Fruit fly (Drosophila melanogaster): ENCODE results near the gene vap.

DNA sequence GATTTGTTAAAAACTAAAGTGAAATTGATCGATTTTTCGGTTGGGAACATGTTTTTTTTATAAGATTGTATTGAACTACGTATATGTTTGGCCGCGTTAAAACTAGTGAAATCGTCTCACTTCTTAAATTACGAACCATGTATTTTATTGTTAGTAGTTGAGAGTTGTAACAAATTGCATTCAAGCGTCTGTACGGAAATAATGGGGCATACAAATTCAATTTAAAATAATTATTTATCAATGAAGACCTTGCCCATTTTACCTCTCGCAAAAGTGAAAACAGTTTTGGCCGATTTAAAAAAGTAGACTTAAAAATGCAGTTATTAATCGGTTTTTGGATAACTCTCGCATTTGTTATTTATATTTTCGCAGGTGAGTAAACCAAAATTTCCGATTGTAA, 3.2 kb upstream of the vap start, which contains the start of gene Muc14A:
- TF ChIP-seq bab1 (GFP tag; optimal IDR thresholded peaks at IDR 0.05) (no peak), kay (GFP tag; ENCODE audit: borderline replicate concordance) (no peak), cic (GFP tag; optimal IDR thresholded peaks at IDR 0.05) (no peak), cnc (optimal IDR thresholded peaks at IDR 0.05) (no peak), CG7101 (tag; optimal IDR thresholded peaks at IDR 0.05) (no peak), tj (GFP tag; optimal IDR thresholded peaks at IDR 0.05) (no peak), Hr96 (GFP tag; optimal IDR thresholded peaks at IDR 0.05) (no peak), CG1620 (GFP tag; optimal IDR thresholded peaks at IDR 0.05) (no peak)

Data from whole organism, adult.